Worm (Caenorhabditis elegans): ENCODE measurements around the gene cfz-2.

Gene cfz-2

DNA sequence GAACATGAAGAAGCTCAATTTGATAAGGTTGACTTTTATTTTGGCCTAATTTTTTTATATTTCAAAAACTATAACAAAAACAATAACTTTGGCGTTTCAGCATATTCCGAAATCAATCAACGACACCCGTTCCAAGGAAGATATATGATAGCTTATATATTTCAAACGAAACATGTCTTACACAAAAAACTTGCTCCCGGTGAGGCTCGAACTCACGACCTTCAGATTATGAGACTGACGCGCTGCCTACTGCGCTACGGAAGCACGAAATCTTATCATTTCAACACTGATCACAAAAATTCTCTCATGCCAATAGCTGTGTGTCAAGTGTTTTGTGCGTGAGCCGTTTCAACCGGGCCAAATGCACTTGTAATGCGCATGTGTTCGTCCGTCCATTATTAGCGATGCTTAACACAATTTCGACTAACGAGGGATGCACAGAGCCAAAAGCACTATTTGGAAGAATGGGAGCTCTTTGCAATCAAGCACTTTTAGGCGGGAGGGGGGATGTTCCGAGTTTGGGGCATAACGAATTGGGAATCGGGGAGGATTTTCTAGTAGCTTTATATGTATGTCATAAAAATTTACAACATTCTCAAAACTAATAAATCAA lies 10.6 kb upstream of the cfz-2 start (continued):
- TF ChIP-seq F10E7.11 (tag; optimal IDR thresholded peaks at IDR 0.05) (no peak), rec-8 (tag; optimal IDR thresholded peaks at IDR 0.05) (peak; percentile 44 to 65), ccch-3 (GFP tag; optimal IDR thresholded peaks at IDR 0.05) (no peak), ztf-22 (GFP tag; optimal IDR thresholded peaks at IDR 0.05) (no peak), ceh-40 (GFP tag; IDR thresholded peaks at IDR 0.05) (no peak), ets-4 (GFP tag; optimal IDR thresholded peaks at IDR 0.05) (no peak), bed-1 (GFP tag; IDR thresholded peaks at IDR 0.05) (no peak), somi-1 (GFP tag; optimal IDR thresholded peaks at IDR 0.05) (no peak), D2030.7 (GFP tag; IDR thresholded peaks at IDR 0.05) (peak; percentile 10; the same call in 1 of the 2 replicates), hmg-1.2 (GFP tag; IDR thresholded peaks at IDR 0.05) (peak; percentile 10; the same call in 1 of the 2 replicates), mcd-1 (GFP tag; IDR thresholded peaks at IDR 0.05) (no peak), B0336.3 (GFP tag; IDR thresholded peaks at IDR 0.05) (no peak), F57A8.1 (GFP tag; optimal IDR thresholded peaks at IDR 0.05) (no peak), fkh-3 (tag; optimal IDR thresholded peaks at IDR 0.05) (no peak), ztf-3 (GFP tag; optimal IDR thresholded peaks at IDR 0.05) (no peak), cebp-2 (GFP tag; IDR thresholded peaks at IDR 0.05) (no peak), F22D6.2 (tag; optimal IDR thresholded peaks at IDR 0.05) (no peak), efl-1 (GFP tag; optimal IDR thresholded peaks at IDR 0.05) (no peak), F39B2.1 (GFP tag; IDR thresholded peaks at IDR 0.05) (no peak), ZK185.1 (tag; optimal IDR thresholded peaks at IDR 0.05; ENCODE audit: poor library complexity, severe bottlenecking) (no peak), B0035.1 (tag; optimal IDR thresholded peaks at IDR 0.05) (no peak), bed-2 (GFP tag; IDR thresholded peaks at IDR 0.05) (no peak), madf-3 (GFP tag; IDR thresholded peaks at IDR 0.05) (no peak), lag-1 (GFP tag; IDR thresholded peaks at IDR 0.05) (no peak), T07F8.4 (tag; optimal IDR thresholded peaks at IDR 0.05) (no peak), snpc-1.1 (tag; optimal IDR thresholded peaks at IDR 0.05; ENCODE audit: insufficient read depth) (no peak), F23B12.7 (tag; optimal IDR thresholded peaks at IDR 0.05; ENCODE audit: insufficient read depth) (no peak), lsy-27 (tag; optimal IDR thresholded peaks at IDR 0.05; ENCODE audit: borderline replicate concordance, insufficient read depth) (no peak), hlh-26 (GFP tag; conservative IDR thresholded peaks at IDR 0.05) (no peak), zfh-2 (GFP tag; conservative IDR thresholded peaks at IDR 0.05) (no peak), ztf-28 (GFP tag; IDR thresholded peaks at IDR 0.05) (no peak), sea-2 (GFP tag; IDR thresholded peaks at IDR 0.05) (no peak), hmg-20 (GFP tag; IDR thresholded peaks at IDR 0.05) (no peak), nfya-1 (tag; optimal IDR thresholded peaks at IDR 0.05; ENCODE audit: borderline replicate concordance, insufficient read depth) (no peak), F37B4.10 (GFP tag; IDR thresholded peaks at IDR 0.05) (no peak), egl-44 (GFP tag; IDR thresholded peaks at IDR 0.05) (no peak), ekl-4 (GFP tag; IDR thresholded peaks at IDR 0.05) (no peak), athp-1 (tag; optimal IDR thresholded peaks at IDR 0.05) (no peak), mxl-1 (tag; optimal IDR thresholded peaks at IDR 0.05) (peak; percentile 44), him-1 (tag; optimal IDR thresholded peaks at IDR 0.05) (no peak), K12H6.12 (tag; optimal IDR thresholded peaks at IDR 0.05) (no peak), nfya-2 (GFP tag; IDR thresholded peaks at IDR 0.05) (no peak), hlh-12 (tag; optimal IDR thresholded peaks at IDR 0.05) (no peak), attf-3 (GFP tag; conservative IDR thresholded peaks at IDR 0.05) (no peak), unc-62 (GFP tag; optimal IDR thresholded peaks at IDR 0.05) (no peak), egl-18 (GFP tag; IDR thresholded peaks at IDR 0.05) (no peak)

All from whole organism, young adult.